Worm (Caenorhabditis elegans) whole organism, L2 larva: ENCODE measurements around the gene srz-96.

ENCODE experiments used
- blmp-1 ChIP-seq: sonication (generic microtip); optimal IDR thresholded peaks from 2 replicates; lab custom pipeline; 2017; ENCODE audit warnings: missing genetic modification characterization, mild to moderate bottlenecking, missing compliant biosample characterization, antibody characterized with exemption, moderate library complexity; ENCODE audit not compliant: insufficient read depth
- nhr-237 ChIP-seq: fragments of 150-350 bp; optimal IDR thresholded peaks from 2 replicates; lab custom pipeline; 2014; ENCODE audit warnings: missing biosample characterization, missing genetic modification characterization
- nhr-77 ChIP-seq: fragments of 150-350 bp; optimal IDR thresholded peaks from 2 replicates; lab custom pipeline; 2014; ENCODE audit warnings: missing biosample characterization, missing genetic modification characterization
- sem-4 ChIP-seq: fragments of 150-350 bp; optimal IDR thresholded peaks from 2 replicates; lab custom pipeline; 2014; ENCODE audit warnings: missing biosample characterization, missing genetic modification reagents, missing genetic modification characterization

ce11 chrV:17211989-17212731, 13.1 kb downstream of the srz-96 start, which contains the start of gene srh-236:
- no peak for TF ChIP-seq sem-4 (tag; lab: Kevin White, UChicago)
- no peak for TF ChIP-seq nhr-77 (tag; lab: Kevin White, UChicago)
- no peak for TF ChIP-seq blmp-1 (tag; lab: Kevin White, UChicago)
- TF ChIP-seq nhr-237 (tag; lab: Kevin White, UChicago) = no peak
